Worm (Caenorhabditis elegans) whole organism, L4 larva: ENCODE data around the gene egl-43.
"Not testable (repeated sequence)": the region's sequence is repeated elsewhere in the genome, so short reads cannot be mapped to it uniquely, and the experiment has no call there.

Experiments used
- F49E8.2 ChIP-seq: sonication (generic microtip); optimal IDR thresholded peaks from 2 replicates; lab custom pipeline; 2016; ENCODE audit warnings: missing compliant biosample characterization, mild to moderate bottlenecking, missing genetic modification characterization, borderline replicate concordance
- R02D3.7 ChIP-seq: fragments of 150-350 bp; sonication (generic microtip); optimal IDR thresholded peaks from 3 replicates; lab custom pipeline; 2014; ENCODE audit warnings: missing biosample characterization, missing genetic modification characterization
- Y48G9A.11 ChIP-seq: fragments of 200-800 bp; sonication (Bioruptor generic); IDR thresholded peaks from 2 replicates; pipeline ENCODE4 v1.3.6; 2022; ENCODE audit warnings: missing genetic modification reagents, missing genetic modification characterization, missing compliant biosample characterization
- Y75B8A.6 ChIP-seq: fragments of 200-800 bp; sonication (Bioruptor generic); IDR thresholded peaks from 2 replicates; pipeline ENCODE4 v1.3.6; 2022; ENCODE audit warnings: missing genetic modification reagents, missing genetic modification characterization, missing compliant biosample characterization
- ZK546.5 ChIP-seq, 2 experiments: sonication (generic microtip); optimal IDR thresholded peaks; 2 replicates each; lab custom pipeline; 2017; ENCODE audit warnings: missing biosample characterization in 2 of 2, missing genetic modification characterization in 2 of 2
- aha-1 ChIP-seq: fragments of 150-350 bp; peaks from one replicate; lab custom pipeline; 2014; ENCODE audit warnings: missing biosample characterization, missing genetic modification characterization
- ceh-32 ChIP-seq: sonication (generic microtip); optimal IDR thresholded peaks from 2 replicates; lab custom pipeline; 2016; ENCODE audit warnings: mild to moderate bottlenecking, missing genetic modification characterization, missing compliant biosample characterization; ENCODE audit not compliant: poor library complexity
- ceh-62 ChIP-seq: sonication (generic microtip); optimal IDR thresholded peaks from 2 replicates; lab custom pipeline; 2017; ENCODE audit warnings: missing biosample characterization, missing genetic modification characterization
- ces-1 ChIP-seq: fragments of 150-350 bp; sonication (generic microtip); optimal IDR thresholded peaks from 4 replicates; lab custom pipeline; 2014; ENCODE audit warnings: missing biosample characterization, missing genetic modification reagents, missing genetic modification characterization
- daf-19 ChIP-seq: fragments of 200-800 bp; sonication (Bioruptor generic); conservative IDR thresholded peaks from 2 replicates; pipeline ENCODE4 v1.3.6; 2022; ENCODE audit warnings: missing genetic modification characterization, missing compliant biosample characterization
- dmd-6 ChIP-seq: fragments of 200-800 bp; sonication (Bioruptor generic); IDR thresholded peaks from 2 replicates; pipeline ENCODE4 v1.3.6; 2022; ENCODE audit warnings: missing genetic modification reagents, missing genetic modification characterization, missing compliant biosample characterization
- dve-1 ChIP-seq: sonication (generic microtip); optimal IDR thresholded peaks from 2 replicates; lab custom pipeline; 2017; ENCODE audit warnings: antibody characterized with exemption, mild to moderate bottlenecking, missing genetic modification characterization, missing compliant biosample characterization; ENCODE audit not compliant: insufficient read depth
- egl-27 ChIP-seq: sonication (generic microtip); optimal IDR thresholded peaks from 3 replicates; lab custom pipeline; 2017; ENCODE audit warnings: missing biosample characterization, missing genetic modification reagents, missing genetic modification characterization
- fkh-10 ChIP-seq: fragments of 150-350 bp; optimal IDR thresholded peaks from 2 replicates; lab custom pipeline; 2014; ENCODE audit warnings: missing biosample characterization, missing genetic modification reagents, missing genetic modification characterization
- lim-7 ChIP-seq: fragments of 200-800 bp; sonication (Bioruptor generic); IDR thresholded peaks from 2 replicates; pipeline ENCODE4 v1.3.6; 2022; ENCODE audit warnings: missing genetic modification characterization, missing compliant biosample characterization
- lin-38 ChIP-seq: fragments of 200-800 bp; sonication (Bioruptor generic); IDR thresholded peaks from 2 replicates; pipeline ENCODE4 v1.3.6; 2022; ENCODE audit warnings: missing genetic modification reagents, missing genetic modification characterization, missing compliant biosample characterization
- lir-3 ChIP-seq: sonication (generic microtip); optimal IDR thresholded peaks from 2 replicates; lab custom pipeline; 2016; ENCODE audit warnings: mild to moderate bottlenecking, missing genetic modification characterization, missing compliant biosample characterization
- madf-9 ChIP-seq: fragments of 200-800 bp; sonication (Bioruptor generic); conservative IDR thresholded peaks from 2 replicates; pipeline ENCODE4 v1.3.6; 2022; ENCODE audit warnings: missing genetic modification reagents, missing genetic modification characterization, missing compliant biosample characterization
- mdl-1 ChIP-seq, 2 experiments: fragments of 150-350 bp in 1 of 2; sonication (generic microtip) in 1 of 2; optimal IDR thresholded peaks; 2 replicates each; lab custom pipeline; 2014 to 2017; ENCODE audit warnings: missing biosample characterization in 2 of 2, missing genetic modification characterization in 2 of 2
- mdt-29 ChIP-seq: fragments of 200-800 bp; sonication (Bioruptor generic); IDR thresholded peaks from 2 replicates; pipeline ENCODE4 v1.3.6; 2022; ENCODE audit warnings: missing genetic modification reagents, missing genetic modification characterization, missing compliant biosample characterization
- mes-2 ChIP-seq: sonication (generic microtip); optimal IDR thresholded peaks from 2 replicates; lab custom pipeline; 2016; ENCODE audit warnings: missing genotype, mild to moderate bottlenecking, missing genetic modification characterization, missing compliant biosample characterization; ENCODE audit not compliant: poor library complexity, severe bottlenecking
- mxl-3 ChIP-seq: fragments of 200-800 bp; sonication (Bioruptor generic); optimal IDR thresholded peaks from 2 replicates; lab custom pipeline; 2018; ENCODE audit warnings: mild to moderate bottlenecking, missing genetic modification characterization, missing compliant biosample characterization
- nhr-11 ChIP-seq: fragments of 150-350 bp; optimal IDR thresholded peaks from 2 replicates; lab custom pipeline; 2014; ENCODE audit warnings: missing biosample characterization, missing genetic modification characterization
- nhr-28 ChIP-seq: fragments of 150-350 bp; optimal IDR thresholded peaks from 2 replicates; lab custom pipeline; 2014; ENCODE audit warnings: missing biosample characterization, missing genetic modification characterization
- nhr-41 ChIP-seq: fragments of 200-800 bp; sonication (Bioruptor generic); IDR thresholded peaks from 2 replicates; pipeline ENCODE4 v1.3.6; 2022; ENCODE audit warnings: missing genetic modification reagents, missing genetic modification characterization, missing compliant biosample characterization
- nhr-42 ChIP-seq: fragments of 200-800 bp; sonication (Bioruptor generic); IDR thresholded peaks from 2 replicates; pipeline ENCODE4 v1.3.6; 2022; ENCODE audit warnings: missing genetic modification characterization, missing compliant biosample characterization
- saeg-2 ChIP-seq: fragments of 200-800 bp; sonication (Bioruptor generic); IDR thresholded peaks from 2 replicates; pipeline ENCODE4 v1.3.6; 2022; ENCODE audit warnings: missing genetic modification reagents, missing genetic modification characterization, missing compliant biosample characterization
- sdz-12 ChIP-seq: fragments of 200-800 bp; sonication (Bioruptor generic); optimal IDR thresholded peaks from 2 replicates; lab custom pipeline; 2018; ENCODE audit warnings: mild to moderate bottlenecking, missing genetic modification characterization, missing compliant biosample characterization
- skn-1 ChIP-seq: fragments of 150-350 bp; optimal IDR thresholded peaks from 2 replicates; lab custom pipeline; 2014; ENCODE audit warnings: missing biosample characterization, missing genetic modification characterization
- snpc-1.2 ChIP-seq: fragments of 200-800 bp; sonication (Bioruptor generic); IDR thresholded peaks from 2 replicates; pipeline ENCODE4 v1.3.6; 2022; ENCODE audit warnings: missing genetic modification reagents, missing genetic modification characterization, missing compliant biosample characterization
- tra-1 ChIP-seq: fragments of 200-800 bp; sonication (Bioruptor generic); IDR thresholded peaks from 2 replicates; pipeline ENCODE4 v1.3.6; 2022; ENCODE audit warnings: missing genetic modification reagents, missing genetic modification characterization, missing compliant biosample characterization
- unc-62 ChIP-seq, 3 experiments: fragments of 150-350 bp in 1 of 3; sonication (generic microtip); optimal IDR thresholded peaks in 2 of 3; peaks in 1 of 3; 1 replicate in 1 of 3; 2 replicates in 2 of 3; lab custom pipeline; 2014 to 2017; ENCODE audit warnings: missing biosample characterization in 3 of 3, missing genetic modification characterization in 3 of 3, missing genetic modification reagents in 3 of 3, missing genotype in 1 of 3
- zip-11 ChIP-seq: fragments of 200-800 bp; sonication (Bioruptor generic); IDR thresholded peaks from 2 replicates; pipeline ENCODE4 v1.3.6; 2022; ENCODE audit warnings: missing genetic modification characterization, missing compliant biosample characterization
- ztf-11 ChIP-seq: fragments of 150-350 bp; optimal IDR thresholded peaks from 2 replicates; lab custom pipeline; 2014; ENCODE audit warnings: missing biosample characterization, missing genetic modification characterization

Gene egl-43

DNA sequence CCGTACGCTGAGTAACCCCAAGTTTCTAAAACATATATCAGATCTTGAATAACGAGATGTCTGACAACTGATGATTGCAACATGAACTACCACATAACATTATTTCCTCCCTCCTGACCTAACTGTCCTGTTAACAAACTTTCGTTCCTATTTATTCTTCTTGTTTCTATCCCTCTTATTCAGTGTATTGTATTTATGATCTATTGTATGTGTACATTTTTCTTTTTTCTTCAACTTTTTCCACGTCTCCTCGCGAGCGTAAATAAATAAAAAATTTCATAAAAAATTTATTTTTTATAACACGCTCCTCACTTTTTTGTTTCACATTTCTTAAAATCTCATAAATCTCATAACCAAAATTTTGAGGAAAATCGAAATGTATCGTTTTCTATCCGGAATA lies 51.3 kb downstream of the egl-43 start, which contains the start of gene ZK892.4:
Gene ZK892.4 (plus strand): TSS at position 301 of the 400 bp plus-strand sequence.
- TF ChIP-seq nhr-42 (GFP tag; lab: Robert Waterston, UW); F49E8.2 (tag; lab: Kevin White, UChicago); skn-1 (tag; lab: Kevin White, UChicago): not testable (repeated sequence)

- no peak for TF ChIP-seq mdt-29 (GFP tag; lab: Robert Waterston, UW)
- no peak for TF ChIP-seq lin-38 (GFP tag; lab: Robert Waterston, UW)
- TF ChIP-seq zip-11 (GFP tag; lab: Robert Waterston, UW), result no peak
- TF ChIP-seq Y75B8A.6 (GFP tag; lab: Robert Waterston, UW), result no peak
- TF ChIP-seq sdz-12 (GFP tag; lab: Kevin White, UChicago), result no peak
- TF ChIP-seq lir-3 (tag; lab: Kevin White, UChicago), result no peak
- TF ChIP-seq egl-27 (tag; lab: Kevin White, UChicago), result no peak
- no peak for TF ChIP-seq mxl-3 (GFP tag; lab: Kevin White, UChicago)
- TF ChIP-seq snpc-1.2 (GFP tag; lab: Robert Waterston, UW), result no peak
- no peak for TF ChIP-seq ztf-11
- TF ChIP-seq mes-2, result no peak
- no peak for TF ChIP-seq ceh-32 (tag; lab: Kevin White, UChicago)
- TF ChIP-seq nhr-28 (tag; lab: Kevin White, UChicago), result no peak
- no peak for TF ChIP-seq R02D3.7 (tag; lab: Kevin White, UChicago)
Observed at ce11 chrII:10007917-10008316, 52.9 kb downstream of the egl-43 start, which contains the start of gene ZK892.5. Gene ZK892.5 (plus strand): TSS chrII:10008217.

DNA sequence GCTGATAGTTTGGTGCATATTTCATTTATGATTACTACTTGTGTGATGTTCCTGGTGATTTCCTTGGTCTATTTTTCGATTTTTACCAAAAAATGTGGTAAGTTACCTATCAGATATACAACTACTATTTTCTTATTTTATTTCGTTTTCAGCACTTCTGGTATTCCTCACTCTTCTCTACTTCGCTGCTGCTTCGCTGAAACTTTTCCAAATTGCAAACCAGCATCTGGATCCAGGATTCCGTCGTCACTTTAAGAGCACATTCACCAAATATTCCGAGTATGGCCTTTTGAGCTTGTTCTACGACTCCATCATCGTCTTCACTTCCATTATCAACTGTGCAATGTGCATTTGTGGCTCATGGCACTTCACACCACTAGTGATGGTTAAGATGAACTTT lies 53.6 kb downstream of the egl-43 start:
- no peak for TF ChIP-seq ceh-62 (tag; lab: Kevin White, UChicago)
- peak; percentile 94 for TF ChIP-seq aha-1 (tag; lab: Kevin White, UChicago)

- peak; percentile 88 for TF ChIP-seq aha-1 (tag; lab: Kevin White, UChicago)
- no peak for TF ChIP-seq fkh-10 (GFP tag; lab: Kevin White, UChicago)
Observed at ce11 chrII:10010914-10011313, 55.9 kb downstream of the egl-43 start.

- TF ChIP-seq saeg-2 (GFP tag; lab: Robert Waterston, UW), result no peak
- no peak for TF ChIP-seq daf-19
- TF ChIP-seq mdl-1 (tag; optimal IDR thresholded peaks at IDR 0.05; lab: Kevin White, UChicago), result no peak
- TF ChIP-seq dmd-6, result peak; percentile 16; the same call in 1 of the 2 replicates
- peak; percentile 29 for TF ChIP-seq mxl-3 (GFP tag; lab: Kevin White, UChicago)
- no peak for TF ChIP-seq madf-9 (GFP tag; lab: Robert Waterston, UW)
- TF ChIP-seq nhr-41 (GFP tag; lab: Robert Waterston, UW), result no peak
- peak; percentile 28 for TF ChIP-seq dve-1 (tag; lab: Kevin White, UChicago)
- peak in 1 of 2 experiments; percentile 78 for TF ChIP-seq unc-62 (GFP tag; optimal IDR thresholded peaks at IDR 0.05 in 1 of 2; lab: Kevin White, UChicago)
- TF ChIP-seq unc-62 (tag; optimal IDR thresholded peaks at IDR 0.05; lab: Kevin White, UChicago), result no peak
- TF ChIP-seq nhr-28 (tag; lab: Kevin White, UChicago), result peak; percentile 2
Observed at ce11 chrII:10011733-10012132, 56.7 kb downstream of the egl-43 start.

ce11 chrII:10012490-10012889 lies 57.5 kb downstream of the egl-43 start:
- no peak for TF ChIP-seq Y48G9A.11
- no peak for TF ChIP-seq lim-7 (GFP tag; lab: Robert Waterston, UW)
- TF ChIP-seq ZK546.5 (tag; optimal IDR thresholded peaks at IDR 0.05; lab: Kevin White, UChicago), result no peak
- TF ChIP-seq tra-1, result 0 out of 2 replicates have a peak, but pooled peaks have one; percentile 6
- no peak for TF ChIP-seq ces-1 (GFP tag; lab: Kevin White, UChicago)
- peak; percentile 75 for TF ChIP-seq nhr-11 (tag; lab: Kevin White, UChicago)
- peak in 1 of 2 experiments; percentile 57 for TF ChIP-seq unc-62 (GFP tag; optimal IDR thresholded peaks at IDR 0.05 in 1 of 2; lab: Kevin White, UChicago)
- TF ChIP-seq unc-62 (tag; optimal IDR thresholded peaks at IDR 0.05; lab: Kevin White, UChicago), result no peak
